Fruit fly (Drosophila melanogaster): ENCODE measurements around the gene fray.
A peak's percentile ranks its signal among the peaks of the same experiment; 100 is the strongest.

The fray gene

DNA sequence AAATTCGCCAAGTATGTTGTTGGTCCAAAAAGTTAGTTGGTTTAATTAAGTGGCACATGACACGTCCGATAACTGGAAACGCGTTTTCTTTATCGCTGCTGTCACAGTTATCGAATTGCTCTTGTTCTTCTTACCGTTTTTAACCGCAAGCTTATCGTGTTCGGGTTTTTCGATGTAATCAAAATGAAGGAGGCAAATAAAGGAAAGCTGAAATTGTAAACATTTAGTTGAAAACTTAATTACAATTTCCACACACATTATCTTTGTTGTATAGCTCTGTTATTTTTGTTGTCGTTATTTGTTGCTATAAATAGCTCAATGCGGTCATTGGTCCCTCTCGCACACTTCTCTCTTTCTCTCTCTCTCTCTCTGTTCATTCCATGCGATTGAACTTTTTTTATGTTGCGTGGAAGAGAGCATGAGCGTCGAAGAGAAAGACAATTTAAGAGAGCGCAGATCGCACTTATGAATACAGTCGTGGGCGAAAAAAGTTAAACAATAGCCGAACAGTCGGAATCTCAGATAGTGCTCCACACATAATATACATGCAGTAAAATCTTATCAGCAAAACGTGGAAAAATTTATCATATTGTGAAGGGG lies 12.5 kb downstream of the fray start (continued):
- TF ChIP-seq CG12391 (tag; optimal IDR thresholded peaks at IDR 0.05) (no peak), Dfd (GFP tag; optimal IDR thresholded peaks at IDR 0.05) (no peak), Hmx (GFP tag; optimal IDR thresholded peaks at IDR 0.05) (no peak), slp2 (GFP tag; optimal IDR thresholded peaks at IDR 0.05) (no peak), CG15011 (GFP tag; optimal IDR thresholded peaks at IDR 0.05) (no peak), CG14050 (GFP tag; IDR thresholded peaks at IDR 0.05) (no peak), chinmo (GFP tag; IDR thresholded peaks at IDR 0.05; ENCODE audit: partially characterized antibody) (peak; percentile 67; the same call in 1 of the 4 replicates), eyg (GFP tag; optimal IDR thresholded peaks at IDR 0.05) (no peak), al (GFP tag; IDR thresholded peaks at IDR 0.05) (no peak), CG9932 (GFP tag; IDR thresholded peaks at IDR 0.05) (no peak), dpn (GFP tag; optimal IDR thresholded peaks at IDR 0.05) (peak; percentile 15 to 54), HLHmδ (GFP tag; optimal IDR thresholded peaks at IDR 0.05) (no peak), sim (GFP tag; IDR thresholded peaks at IDR 0.05) (no peak), Jarid2 (GFP tag; optimal IDR thresholded peaks at IDR 0.05) (no peak), CG15601 (tag; optimal IDR thresholded peaks at IDR 0.05) (peak; percentile 28), az2 (GFP tag; optimal IDR thresholded peaks at IDR 0.05) (no peak), CG11085 (GFP tag; IDR thresholded peaks at IDR 0.05) (no peak), prd (optimal IDR thresholded peaks at IDR 0.05) (no peak), prd (GFP tag; IDR thresholded peaks at IDR 0.05) (no peak), pnt (GFP tag; optimal IDR thresholded peaks at IDR 0.05) (no peak), Sry-β (GFP tag; optimal IDR thresholded peaks at IDR 0.05) (no peak), Hr78 (GFP tag; optimal IDR thresholded peaks at IDR 0.05) (no peak), gsb-n (tag; optimal IDR thresholded peaks at IDR 0.05) (no peak), Gug (GFP tag; IDR thresholded peaks at IDR 0.05) (no peak; the same call in 3 of the 4 replicates), schlank (tag; optimal IDR thresholded peaks at IDR 0.05) (peak; percentile 11), NFAT (GFP tag; IDR thresholded peaks at IDR 0.05) (0 out of 2 replicates have a peak, but pooled peaks have one; percentile 15), CG9437 (GFP tag; optimal IDR thresholded peaks at IDR 0.05) (no peak), CG17328 (GFP tag; IDR thresholded peaks at IDR 0.05) (no peak), CG4328 (GFP tag; optimal IDR thresholded peaks at IDR 0.05) (no peak), CG4617 (GFP tag; optimal IDR thresholded peaks at IDR 0.05; ENCODE audit: borderline replicate concordance) (no peak), dm (GFP tag; optimal IDR thresholded peaks at IDR 0.05) (peak; percentile 15), tup (GFP tag; optimal IDR thresholded peaks at IDR 0.05) (no peak), ttk (GFP tag; IDR thresholded peaks at IDR 0.05) (no peak), BtbVII (GFP tag; optimal IDR thresholded peaks at IDR 0.05) (no peak), pfk (GFP tag; optimal IDR thresholded peaks at IDR 0.05) (no peak), pan (optimal IDR thresholded peaks at IDR 0.05) (no peak), pan (GFP tag; optimal IDR thresholded peaks at IDR 0.05 in 1 of 2, IDR thresholded peaks at IDR 0.05 in 1 of 2) (no peak), CG3281 (GFP tag; optimal IDR thresholded peaks at IDR 0.05) (peak; percentile 4), CG10321 (GFP tag; IDR thresholded peaks at IDR 0.05) (no peak), sc (optimal IDR thresholded peaks at IDR 0.05) (no peak), sc (GFP tag; optimal IDR thresholded peaks at IDR 0.05) (no peak), BEAF-32 (GFP tag; optimal IDR thresholded peaks at IDR 0.05) (no peak), chif (GFP tag; optimal IDR thresholded peaks at IDR 0.05) (no peak), grau (tag; optimal IDR thresholded peaks at IDR 0.05) (no peak), CG31365 (tag; optimal IDR thresholded peaks at IDR 0.05) (peak; percentile 38), Tbp (GFP tag; optimal IDR thresholded peaks at IDR 0.05) (no peak), ato (GFP tag; IDR thresholded peaks at IDR 0.05; ENCODE audit: partially characterized antibody) (peak; percentile 27; the same call in 1 of the 2 replicates), Dll (GFP tag; IDR thresholded peaks at IDR 0.05; ENCODE audit: partially characterized antibody) (peak; percentile 34; the same call in 1 of the 4 replicates), CG8924 (tag; optimal IDR thresholded peaks at IDR 0.05) (no peak), CG11398 (GFP tag; optimal IDR thresholded peaks at IDR 0.05) (no peak), crol (GFP tag; IDR thresholded peaks at IDR 0.05) (no peak; the same call in 1 of the 2 replicates)
